Fruit fly (Drosophila melanogaster) whole organism: Measurements from ENCODE around the gene CG14302.

Experiments
- pan ChIP-seq: fragments of >200 bp; optimal IDR thresholded peaks from 2 replicates; lab custom pipeline; 2017
- psq ChIP-seq: fragments of >200 bp; optimal IDR thresholded peaks from 2 replicates; lab custom pipeline; 2017

- no peak for TF ChIP-seq psq (lab: Kevin White, UChicago)
- no peak for TF ChIP-seq pan (lab: Kevin White, UChicago)
Observed at dm6 chr3R:18707492-18707891, 25.0 kb upstream of the CG14302 start.
